Worm (Caenorhabditis elegans) whole organism, early embryonic: ENCODE measurements around the gene phb-2.

ENCODE experiments used
- B0310.2 ChIP-seq: sonication (generic microtip); optimal IDR thresholded peaks from 2 replicates; lab custom pipeline; 2016; ENCODE audit warnings: mild to moderate bottlenecking, missing genetic modification characterization, missing compliant biosample characterization
- F13C5.2 ChIP-seq: sonication (generic microtip); optimal IDR thresholded peaks from 2 replicates; lab custom pipeline; 2017; ENCODE audit warnings: mild to moderate bottlenecking, missing genetic modification characterization, inconsistent platforms, missing compliant biosample characterization
- aly-1 ChIP-seq: sonication (generic microtip); optimal IDR thresholded peaks from 2 replicates; lab custom pipeline; 2016; ENCODE audit warnings: missing genetic modification characterization, missing compliant biosample characterization
- ama-1 ChIP-seq: fragments of 150-350 bp; optimal IDR thresholded peaks from 2 replicates; lab custom pipeline; 2014
- ceh-13 ChIP-seq: fragments of 200-800 bp; sonication (Bioruptor generic); optimal IDR thresholded peaks from 2 replicates; lab custom pipeline; 2018; ENCODE audit warnings: mild to moderate bottlenecking, missing genetic modification characterization, missing compliant biosample characterization
- ceh-36 ChIP-seq: sonication (generic microtip); optimal IDR thresholded peaks from 2 replicates; lab custom pipeline; 2016; ENCODE audit warnings: missing genetic modification characterization, inconsistent platforms, missing compliant biosample characterization
- ets-7 ChIP-seq: sonication (generic microtip); optimal IDR thresholded peaks from 2 replicates; lab custom pipeline; 2016; ENCODE audit warnings: missing genotype, missing genetic modification characterization, missing compliant biosample characterization
- flt-1 ChIP-seq: fragments of 200-800 bp; sonication (Bioruptor generic); IDR thresholded peaks from 2 replicates; pipeline ENCODE4 v1.3.6; 2022; ENCODE audit warnings: missing genetic modification characterization, missing compliant biosample characterization
- hmbx-1 ChIP-seq: sonication (generic microtip); optimal IDR thresholded peaks from 2 replicates; lab custom pipeline; 2016; ENCODE audit warnings: mild to moderate bottlenecking, missing genetic modification characterization, missing compliant biosample characterization
- hmg-4 ChIP-seq: fragments of 200-800 bp; sonication (Bioruptor generic); optimal IDR thresholded peaks from 2 replicates; lab custom pipeline; 2018; ENCODE audit warnings: mild to moderate bottlenecking, missing genetic modification characterization, missing compliant biosample characterization
- hnd-1 ChIP-seq: sonication (generic microtip); optimal IDR thresholded peaks from 2 replicates; lab custom pipeline; 2016; ENCODE audit warnings: missing genetic modification characterization, missing compliant biosample characterization
- pes-1 ChIP-seq: fragments of 200-800 bp; sonication (Bioruptor generic); IDR thresholded peaks from 2 replicates; pipeline ENCODE4 v1.3.6; 2022; ENCODE audit warnings: missing genetic modification reagents, missing genetic modification characterization, missing compliant biosample characterization
- scrt-1 ChIP-seq: fragments of 200-800 bp; sonication (Bioruptor generic); IDR thresholded peaks from 2 replicates; pipeline ENCODE4 v1.3.6; 2022; ENCODE audit warnings: missing genetic modification characterization, missing compliant biosample characterization
- sea-1 ChIP-seq: fragments of 200-800 bp; sonication (Bioruptor generic); conservative IDR thresholded peaks from 2 replicates; pipeline ENCODE4 v1.3.6; 2022; ENCODE audit warnings: missing genetic modification characterization, missing compliant biosample characterization
- tbx-11 ChIP-seq: fragments of 200-800 bp; sonication (Bioruptor generic); IDR thresholded peaks from 2 replicates; pipeline ENCODE4 v1.3.6; 2022; ENCODE audit warnings: missing genetic modification characterization, missing compliant biosample characterization
- tbx-37 ChIP-seq: fragments of 200-800 bp; sonication (Bioruptor generic); conservative IDR thresholded peaks from 2 replicates; pipeline ENCODE4 v1.3.6; 2022; ENCODE audit warnings: missing genetic modification reagents, missing genetic modification characterization, missing compliant biosample characterization
- tra-4 ChIP-seq: sonication (generic microtip); optimal IDR thresholded peaks from 2 replicates; lab custom pipeline; 2017; ENCODE audit warnings: missing genetic modification characterization, missing compliant biosample characterization

Gene phb-2

ce11 chrII:6250782-6251461 is at the start of gene phb-2:
phb-2 (plus strand) TSS chrII:6251411.
- TF ChIP-seq ceh-36 (tag; lab: Kevin White, UChicago) = no peak
- TF ChIP-seq F13C5.2 (tag; lab: Kevin White, UChicago) = peak; percentile 39
- TF ChIP-seq hmbx-1 (tag; lab: Kevin White, UChicago) = no peak
- TF ChIP-seq flt-1 (GFP tag; lab: Robert Waterston, UW) = no peak
- peak; percentile 7 for TF ChIP-seq aly-1 (tag; lab: Kevin White, UChicago)
- TF ChIP-seq tbx-37 (GFP tag; lab: Robert Waterston, UW) = no peak
- no peak for TF ChIP-seq ama-1

- no peak for TF ChIP-seq pes-1 (GFP tag; lab: Robert Waterston, UW)
- no peak for TF ChIP-seq ets-7
- no peak for TF ChIP-seq hmg-4 (GFP tag; lab: Kevin White, UChicago)
- TF ChIP-seq ceh-36 (tag; lab: Kevin White, UChicago) = no peak
- TF ChIP-seq tbx-37 (GFP tag; lab: Robert Waterston, UW) = no peak
- TF ChIP-seq tra-4 (tag; lab: Kevin White, UChicago) = no peak
- no peak for TF ChIP-seq flt-1 (GFP tag; lab: Robert Waterston, UW)
- TF ChIP-seq F13C5.2 (tag; lab: Kevin White, UChicago) = no peak
- no peak for TF ChIP-seq hmbx-1 (tag; lab: Kevin White, UChicago)
Observed at ce11 chrII:6202910-6203309, 48.3 kb upstream of the phb-2 start, which contains the start of gene C30B5.17. C30B5.17 (minus strand) TSS chrII:6203010.

ce11 chrII:6207252-6207651 is 44.0 kb upstream of the phb-2 start:
- TF ChIP-seq tra-4 (tag; lab: Kevin White, UChicago) = no peak
- TF ChIP-seq hmbx-1 (tag; lab: Kevin White, UChicago) = no peak
- TF ChIP-seq hmg-4 (GFP tag; lab: Kevin White, UChicago) = no peak
- TF ChIP-seq tbx-11 = no peak
- TF ChIP-seq ets-7 = no peak
- TF ChIP-seq B0310.2 (tag; lab: Kevin White, UChicago) = no peak
- TF ChIP-seq sea-1 (GFP tag; lab: Robert Waterston, UW) = no peak
- TF ChIP-seq scrt-1 (GFP tag; lab: Robert Waterston, UW) = no peak
- TF ChIP-seq tbx-37 (GFP tag; lab: Robert Waterston, UW) = no peak
- TF ChIP-seq F13C5.2 (tag; lab: Kevin White, UChicago) = no peak
- TF ChIP-seq pes-1 (GFP tag; lab: Robert Waterston, UW) = no peak
- TF ChIP-seq ama-1 = no peak
- TF ChIP-seq aly-1 (tag; lab: Kevin White, UChicago) = no peak
- TF ChIP-seq hnd-1 (tag; lab: Kevin White, UChicago) = no peak
- no peak for TF ChIP-seq ceh-13 (GFP tag; lab: Kevin White, UChicago)
- TF ChIP-seq flt-1 (GFP tag; lab: Robert Waterston, UW) = no peak
- TF ChIP-seq ceh-36 (tag; lab: Kevin White, UChicago) = no peak

- TF ChIP-seq pes-1 (GFP tag; lab: Robert Waterston, UW) (no peak), ceh-13 (GFP tag; lab: Kevin White, UChicago) (no peak), hmg-4 (GFP tag; lab: Kevin White, UChicago) (no peak), aly-1 (tag; lab: Kevin White, UChicago) (no peak), hnd-1 (tag; lab: Kevin White, UChicago) (no peak), tbx-11 (no peak), F13C5.2 (tag; lab: Kevin White, UChicago) (no peak), flt-1 (GFP tag; lab: Robert Waterston, UW) (no peak), ets-7 (no peak), B0310.2 (tag; lab: Kevin White, UChicago) (no peak)
Observed at ce11 chrII:6208116-6208515, 43.1 kb upstream of the phb-2 start, which contains the start of gene daf-37. daf-37 (minus strand) TSS chrII:6208216.

ce11 chrII:6219346-6219745 is 31.9 kb upstream of the phb-2 start, which contains the start of gene mks-2:
mks-2 (minus strand) TSS chrII:6219446.
- TF ChIP-seq tbx-11 = no peak
- TF ChIP-seq pes-1 (GFP tag; lab: Robert Waterston, UW) = no peak
- no peak for TF ChIP-seq tra-4 (tag; lab: Kevin White, UChicago)
- no peak for TF ChIP-seq tbx-37 (GFP tag; lab: Robert Waterston, UW)
- TF ChIP-seq hmbx-1 (tag; lab: Kevin White, UChicago) = no peak
- TF ChIP-seq scrt-1 (GFP tag; lab: Robert Waterston, UW) = no peak
- no peak for TF ChIP-seq hmg-4 (GFP tag; lab: Kevin White, UChicago)
- no peak for TF ChIP-seq ets-7

- TF ChIP-seq B0310.2 (tag; lab: Kevin White, UChicago) = no peak
- no peak for TF ChIP-seq sea-1 (GFP tag; lab: Robert Waterston, UW)
- no peak for TF ChIP-seq aly-1 (tag; lab: Kevin White, UChicago)
- no peak for TF ChIP-seq tra-4 (tag; lab: Kevin White, UChicago)
- TF ChIP-seq tbx-37 (GFP tag; lab: Robert Waterston, UW) = no peak
- TF ChIP-seq scrt-1 (GFP tag; lab: Robert Waterston, UW) = no peak
- TF ChIP-seq ceh-36 (tag; lab: Kevin White, UChicago) = no peak
- TF ChIP-seq tbx-11 = no peak
- no peak for TF ChIP-seq hmg-4 (GFP tag; lab: Kevin White, UChicago)
- TF ChIP-seq hnd-1 (tag; lab: Kevin White, UChicago) = no peak
- no peak for TF ChIP-seq hmbx-1 (tag; lab: Kevin White, UChicago)
- no peak for TF ChIP-seq F13C5.2 (tag; lab: Kevin White, UChicago)
- TF ChIP-seq ama-1 = no peak
- TF ChIP-seq pes-1 (GFP tag; lab: Robert Waterston, UW) = no peak
- TF ChIP-seq flt-1 (GFP tag; lab: Robert Waterston, UW) = no peak
- no peak for TF ChIP-seq ceh-13 (GFP tag; lab: Kevin White, UChicago)
- no peak for TF ChIP-seq ets-7
Observed at ce11 chrII:6221470-6221869, 29.7 kb upstream of the phb-2 start.

ce11 chrII:6222558-6222957 is 28.7 kb upstream of the phb-2 start, which contains the start of gene C30B5.6:
C30B5.6 (minus strand) TSS chrII:6222658.
- TF ChIP-seq B0310.2 (tag; lab: Kevin White, UChicago) = no peak
- TF ChIP-seq sea-1 (GFP tag; lab: Robert Waterston, UW) = no peak
- no peak for TF ChIP-seq ets-7
- TF ChIP-seq ceh-13 (GFP tag; lab: Kevin White, UChicago) = no peak
- no peak for TF ChIP-seq hmbx-1 (tag; lab: Kevin White, UChicago)
- TF ChIP-seq pes-1 (GFP tag; lab: Robert Waterston, UW) = no peak
- TF ChIP-seq tbx-11 = no peak
- TF ChIP-seq ama-1 = no peak
- no peak for TF ChIP-seq aly-1 (tag; lab: Kevin White, UChicago)
- no peak for TF ChIP-seq flt-1 (GFP tag; lab: Robert Waterston, UW)
- TF ChIP-seq ceh-36 (tag; lab: Kevin White, UChicago) = no peak
- TF ChIP-seq scrt-1 (GFP tag; lab: Robert Waterston, UW) = no peak
- no peak for TF ChIP-seq hnd-1 (tag; lab: Kevin White, UChicago)
- no peak for TF ChIP-seq tra-4 (tag; lab: Kevin White, UChicago)
- no peak for TF ChIP-seq tbx-37 (GFP tag; lab: Robert Waterston, UW)
- TF ChIP-seq hmg-4 (GFP tag; lab: Kevin White, UChicago) = no peak
- TF ChIP-seq F13C5.2 (tag; lab: Kevin White, UChicago) = no peak
